Fruit fly (Drosophila melanogaster): ENCODE results near the gene Agpat4.
A peak's percentile ranks its signal among the peaks of the same experiment; 100 is the strongest.

Gene Agpat4

dm6 chr3L:16392874-16393273 is 11.5 kb upstream of the Agpat4 start:
- TF ChIP-seq Vsx2 (GFP tag; optimal IDR thresholded peaks at IDR 0.05; ENCODE audit: partially characterized antibody) (no peak), CrebA (GFP tag; optimal IDR thresholded peaks at IDR 0.05; ENCODE audit: borderline replicate concordance) (no peak), dl (GFP tag; optimal IDR thresholded peaks at IDR 0.05; ENCODE audit: insufficient read depth in 1 of 2, partially characterized antibody in 2 of 2) (no peak), brk (GFP tag; optimal IDR thresholded peaks at IDR 0.05) (no peak), dmrt93B (GFP tag; optimal IDR thresholded peaks at IDR 0.05) (no peak), CG32264 (GFP tag; optimal IDR thresholded peaks at IDR 0.05) (no peak), OdsH (GFP tag; optimal IDR thresholded peaks at IDR 0.05) (no peak), sage (GFP tag; optimal IDR thresholded peaks at IDR 0.05) (no peak), lola (GFP tag; optimal IDR thresholded peaks at IDR 0.05) (no peak), Rel (GFP tag; optimal IDR thresholded peaks at IDR 0.05) (no peak), Rel (tag; optimal IDR thresholded peaks at IDR 0.05) (no peak), sv (GFP tag; optimal IDR thresholded peaks at IDR 0.05) (no peak), Hr83 (GFP tag; optimal IDR thresholded peaks at IDR 0.05; ENCODE audit: poor library complexity, severe bottlenecking) (no peak), Jra (GFP tag; optimal IDR thresholded peaks at IDR 0.05) (no peak), Sp1 (GFP tag; optimal IDR thresholded peaks at IDR 0.05) (no peak), Dif (GFP tag; optimal IDR thresholded peaks at IDR 0.05; ENCODE audit: partially characterized antibody) (no peak), HLH106 (tag; optimal IDR thresholded peaks at IDR 0.05) (no peak), psq (GFP tag; optimal IDR thresholded peaks at IDR 0.05) (no peak)

DNA sequence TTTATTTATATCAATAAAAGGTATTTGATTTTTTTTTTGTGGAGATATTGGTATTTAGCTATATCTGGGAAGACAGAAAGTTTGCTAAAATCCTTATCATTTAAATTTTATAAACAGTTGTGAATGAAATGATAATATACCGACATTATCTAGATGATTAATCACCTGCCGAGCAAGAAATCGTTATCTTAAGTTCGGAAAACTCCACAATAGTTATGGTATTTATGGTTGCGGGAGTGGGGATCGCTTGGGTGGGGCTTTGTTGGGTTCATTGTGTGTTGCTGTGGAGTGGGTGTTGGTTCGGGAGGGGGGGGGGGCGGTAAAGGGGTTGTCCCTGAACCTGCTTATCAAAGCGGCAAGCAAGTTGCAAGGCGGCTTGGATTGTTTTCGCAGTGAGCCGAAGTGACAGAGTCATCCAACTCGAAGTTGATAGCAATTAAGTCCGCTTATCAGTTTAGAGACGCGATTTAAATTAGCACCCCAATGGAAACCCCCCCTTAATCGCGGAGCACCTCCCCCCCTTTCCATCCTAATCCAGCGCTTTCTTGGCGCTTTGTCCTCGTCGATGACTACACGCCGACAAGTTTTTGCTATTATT is 10.9 kb upstream of the Agpat4 start:
- TF ChIP-seq woc (GFP tag; optimal IDR thresholded peaks at IDR 0.05) (no peak), Rel (GFP tag; optimal IDR thresholded peaks at IDR 0.05) (no peak), Rel (tag; optimal IDR thresholded peaks at IDR 0.05) (peak; percentile 87)

dm6 chr3L:16391257-16391656 is 9.9 kb upstream of the Agpat4 start:
- TF ChIP-seq Hr83 (GFP tag; optimal IDR thresholded peaks at IDR 0.05; ENCODE audit: poor library complexity, severe bottlenecking) (no peak), Rel (GFP tag; optimal IDR thresholded peaks at IDR 0.05) (no peak), Rel (tag; optimal IDR thresholded peaks at IDR 0.05) (peak; percentile 77)

DNA sequence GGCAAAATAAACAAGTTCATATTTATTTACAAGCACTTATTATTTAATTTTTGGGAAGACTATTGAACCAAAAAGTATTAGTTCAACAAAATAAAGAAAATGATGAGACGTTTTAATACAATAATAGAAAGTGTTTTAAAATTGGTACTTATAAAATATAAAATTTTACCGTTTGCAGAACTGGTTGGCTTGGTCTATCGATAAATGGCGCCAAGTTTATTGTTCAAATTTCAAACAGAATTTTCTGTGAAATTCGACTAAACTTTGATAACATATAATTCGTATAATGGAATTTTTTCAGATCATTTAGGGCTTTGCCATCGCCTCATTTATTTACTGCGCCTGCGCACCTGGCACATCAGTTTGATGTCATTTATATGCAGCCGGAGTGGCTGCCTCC is 9.4 kb upstream of the Agpat4 start:
- TF ChIP-seq tai (GFP tag; optimal IDR thresholded peaks at IDR 0.05) (no peak), CG9705 (GFP tag; optimal IDR thresholded peaks at IDR 0.05) (no peak), dsf (GFP tag; optimal IDR thresholded peaks at IDR 0.05; ENCODE audit: borderline replicate concordance) (no peak), foxo (GFP tag; optimal IDR thresholded peaks at IDR 0.05) (no peak), lola (GFP tag; optimal IDR thresholded peaks at IDR 0.05) (no peak), ey (GFP tag; optimal IDR thresholded peaks at IDR 0.05) (no peak), GATAd (GFP tag; optimal IDR thresholded peaks at IDR 0.05) (no peak), CG32264 (GFP tag; optimal IDR thresholded peaks at IDR 0.05) (no peak), OdsH (GFP tag; optimal IDR thresholded peaks at IDR 0.05) (no peak), Dfd (GFP tag; optimal IDR thresholded peaks at IDR 0.05) (no peak), sv (GFP tag; optimal IDR thresholded peaks at IDR 0.05) (no peak)

dm6 chr3L:16385880-16386584 is 4.7 kb upstream of the Agpat4 start, which contains the start of the genes Agpat3 and RAF2:
TSS of gene Agpat3 (minus strand) at chr3L:16385957.
TSS of gene RAF2 (plus strand) at chr3L:16386327.
- TF ChIP-seq Abd-B (GFP tag; optimal IDR thresholded peaks at IDR 0.05): no peak
- TF ChIP-seq rgr (GFP tag; optimal IDR thresholded peaks at IDR 0.05): no peak
- peak; percentile 3 for TF ChIP-seq woc (GFP tag; optimal IDR thresholded peaks at IDR 0.05)
- no peak for TF ChIP-seq lola (GFP tag; optimal IDR thresholded peaks at IDR 0.05)
- TF ChIP-seq Hr78 (GFP tag; optimal IDR thresholded peaks at IDR 0.05): no peak
- TF ChIP-seq dmrt93B (GFP tag; optimal IDR thresholded peaks at IDR 0.05): no peak
- no peak for TF ChIP-seq tai (GFP tag; optimal IDR thresholded peaks at IDR 0.05)
- TF ChIP-seq dl (GFP tag; optimal IDR thresholded peaks at IDR 0.05; ENCODE audit: insufficient read depth in 1 of 2, partially characterized antibody in 2 of 2): no peak
- TF ChIP-seq dsf (GFP tag; optimal IDR thresholded peaks at IDR 0.05; ENCODE audit: borderline replicate concordance): no peak
- no peak for TF ChIP-seq brk (GFP tag; optimal IDR thresholded peaks at IDR 0.05)
- peak in 1 of 2 experiments; percentile 46 for TF ChIP-seq foxo (GFP tag; optimal IDR thresholded peaks at IDR 0.05)
- TF ChIP-seq N (GFP tag; optimal IDR thresholded peaks at IDR 0.05): no peak
- no peak for TF ChIP-seq pan (optimal IDR thresholded peaks at IDR 0.05)
- no peak for TF ChIP-seq CG9705 (GFP tag; optimal IDR thresholded peaks at IDR 0.05)
- no peak for TF ChIP-seq CG32264 (GFP tag; optimal IDR thresholded peaks at IDR 0.05)
- no peak for TF ChIP-seq Vsx2 (GFP tag; optimal IDR thresholded peaks at IDR 0.05; ENCODE audit: partially characterized antibody)
- TF ChIP-seq Hnf4 (GFP tag; optimal IDR thresholded peaks at IDR 0.05): no peak
- TF ChIP-seq Sp1 (GFP tag; optimal IDR thresholded peaks at IDR 0.05): peak; percentile 8
- TF ChIP-seq fru (GFP tag; optimal IDR thresholded peaks at IDR 0.05): no peak
- no peak for TF ChIP-seq Mio (GFP tag; optimal IDR thresholded peaks at IDR 0.05)
- peak; percentile 26 for TF ChIP-seq ey (GFP tag; optimal IDR thresholded peaks at IDR 0.05)
- no peak for TF ChIP-seq Myc (optimal IDR thresholded peaks at IDR 0.05)
- peak; percentile 68 for TF ChIP-seq HLH106 (tag; optimal IDR thresholded peaks at IDR 0.05)
- peak; percentile 10 for TF ChIP-seq psq (GFP tag; optimal IDR thresholded peaks at IDR 0.05)
- no peak for TF ChIP-seq Rel (GFP tag; optimal IDR thresholded peaks at IDR 0.05)
- no peak for TF ChIP-seq Rel (tag; optimal IDR thresholded peaks at IDR 0.05)
- no peak for TF ChIP-seq Dif (GFP tag; optimal IDR thresholded peaks at IDR 0.05; ENCODE audit: partially characterized antibody)
- peak; percentile 55 for TF ChIP-seq Hr83 (GFP tag; optimal IDR thresholded peaks at IDR 0.05; ENCODE audit: poor library complexity, severe bottlenecking)
- TF ChIP-seq GATAd (GFP tag; optimal IDR thresholded peaks at IDR 0.05): no peak
- no peak for TF ChIP-seq h (GFP tag; optimal IDR thresholded peaks at IDR 0.05)
- no peak for TF ChIP-seq br (GFP tag; optimal IDR thresholded peaks at IDR 0.05)
- TF ChIP-seq sv (GFP tag; optimal IDR thresholded peaks at IDR 0.05): no peak

Measured in whole organism, wandering third instar larva.